Worm (Caenorhabditis elegans) whole organism, young adult: ENCODE measurements around the gene Y44A6D.1.

ENCODE experiments used
- C06A6.2 ChIP-seq: fragments of 200-800 bp; sonication (Bioruptor generic); conservative IDR thresholded peaks from 2 replicates; pipeline ENCODE4 v1.3.6; 2022; ENCODE audit warnings: missing genetic modification characterization, missing compliant biosample characterization
- C17E4.6 ChIP-seq: fragments of 200-800 bp; sonication (Bioruptor generic); IDR thresholded peaks from 2 replicates; pipeline ENCODE4 v1.3.6; 2022; ENCODE audit warnings: missing genetic modification reagents, missing genetic modification characterization, missing compliant biosample characterization
- F10E7.11 ChIP-seq: sonication (generic microtip); optimal IDR thresholded peaks from 2 replicates; lab custom pipeline; 2017; ENCODE audit warnings: mild to moderate bottlenecking, missing genetic modification characterization, moderate library complexity, missing compliant biosample characterization
- F39B2.1 ChIP-seq: fragments of 200-800 bp; sonication (Bioruptor generic); IDR thresholded peaks from 2 replicates; pipeline ENCODE4 v1.3.6; 2022; ENCODE audit warnings: missing genetic modification reagents, missing genetic modification characterization, missing compliant biosample characterization
- F52B5.7 ChIP-seq: sonication (generic microtip); optimal IDR thresholded peaks from 2 replicates; lab custom pipeline; 2016; ENCODE audit warnings: mild to moderate bottlenecking, missing genetic modification characterization, missing compliant biosample characterization
- K11D2.4 ChIP-seq: fragments of 200-800 bp; sonication (Bioruptor generic); IDR thresholded peaks from 2 replicates; pipeline ENCODE4 v1.3.6; 2022; ENCODE audit warnings: missing genetic modification reagents, missing genetic modification characterization, missing compliant biosample characterization
- T07F8.4 ChIP-seq: sonication (generic microtip); optimal IDR thresholded peaks from 2 replicates; lab custom pipeline; 2016; ENCODE audit warnings: mild to moderate bottlenecking, missing genetic modification characterization, moderate library complexity, missing compliant biosample characterization
- Y53G8AR.9 ChIP-seq: fragments of 200-800 bp; sonication (Bioruptor generic); conservative IDR thresholded peaks from 2 replicates; pipeline ENCODE4 v1.3.6; 2022; ENCODE audit warnings: missing genetic modification reagents, missing genetic modification characterization, missing compliant biosample characterization
- Y56A3A.18 ChIP-seq: fragments of 200-800 bp; sonication (Bioruptor generic); IDR thresholded peaks from 2 replicates; pipeline ENCODE4 v1.3.6; 2022; ENCODE audit warnings: missing genetic modification reagents, missing genetic modification characterization, missing compliant biosample characterization
- Y67H2A.10 ChIP-seq: fragments of 200-800 bp; sonication (Bioruptor generic); conservative IDR thresholded peaks from 2 replicates; pipeline ENCODE4 v1.3.6; 2022; ENCODE audit warnings: missing genetic modification reagents, missing genetic modification characterization, missing compliant biosample characterization
- Y95B8A.8 ChIP-seq: fragments of 200-800 bp; sonication (Bioruptor generic); IDR thresholded peaks from 2 replicates; pipeline ENCODE4 v1.3.6; 2022; ENCODE audit warnings: missing genetic modification reagents, missing genetic modification characterization, missing compliant biosample characterization
- ZK185.1 ChIP-seq: sonication (generic microtip); optimal IDR thresholded peaks from 2 replicates; lab custom pipeline; 2016; ENCODE audit warnings: mild to moderate bottlenecking, missing genetic modification characterization, missing compliant biosample characterization; ENCODE audit not compliant: poor library complexity, severe bottlenecking
- atf-7 ChIP-seq: sonication (generic microtip); optimal IDR thresholded peaks from 2 replicates; lab custom pipeline; 2017; ENCODE audit warnings: mild to moderate bottlenecking, missing genetic modification characterization, missing compliant biosample characterization
- athp-1 ChIP-seq: sonication (generic microtip); optimal IDR thresholded peaks from 2 replicates; lab custom pipeline; 2017; ENCODE audit warnings: mild to moderate bottlenecking, missing genetic modification characterization, missing compliant biosample characterization
- attf-6 ChIP-seq: fragments of 200-800 bp; sonication (Bioruptor generic); IDR thresholded peaks from 2 replicates; pipeline ENCODE4 v1.3.6; 2022; ENCODE audit warnings: missing genetic modification reagents, missing genetic modification characterization, missing compliant biosample characterization
- bed-1 ChIP-seq: fragments of 200-800 bp; sonication (Bioruptor generic); IDR thresholded peaks from 2 replicates; pipeline ENCODE4 v1.3.6; 2022; ENCODE audit warnings: missing genetic modification reagents, missing genetic modification characterization, missing compliant biosample characterization
- ccch-3 ChIP-seq: fragments of 200-800 bp; sonication (Bioruptor generic); optimal IDR thresholded peaks from 2 replicates; lab custom pipeline; 2018; ENCODE audit warnings: mild to moderate bottlenecking, missing genetic modification characterization, missing compliant biosample characterization
- ceh-40 ChIP-seq: fragments of 200-800 bp; sonication (Bioruptor generic); IDR thresholded peaks from 2 replicates; pipeline ENCODE4 v1.3.6; 2022; ENCODE audit warnings: missing genetic modification characterization, missing compliant biosample characterization
- ceh-58 ChIP-seq: fragments of 200-800 bp; sonication (Bioruptor generic); IDR thresholded peaks from 2 replicates; pipeline ENCODE4 v1.3.6; 2022; ENCODE audit warnings: missing genetic modification characterization, missing compliant biosample characterization
- dpff-1 ChIP-seq: sonication (generic microtip); optimal IDR thresholded peaks from 2 replicates; lab custom pipeline; 2017; ENCODE audit warnings: mild to moderate bottlenecking, missing genetic modification characterization, missing compliant biosample characterization
- egl-44 ChIP-seq: fragments of 200-800 bp; sonication (Bioruptor generic); IDR thresholded peaks from 2 replicates; pipeline ENCODE4 v1.3.6; 2022; ENCODE audit warnings: missing genetic modification reagents, missing genetic modification characterization, missing compliant biosample characterization
- ekl-4 ChIP-seq: fragments of 200-800 bp; sonication (Bioruptor generic); IDR thresholded peaks from 2 replicates; pipeline ENCODE4 v1.3.6; 2022; ENCODE audit warnings: missing genetic modification reagents, missing genetic modification characterization, missing compliant biosample characterization
- hlh-26 ChIP-seq: fragments of 200-800 bp; sonication (Bioruptor generic); conservative IDR thresholded peaks from 2 replicates; pipeline ENCODE4 v1.3.6; 2022; ENCODE audit warnings: missing genetic modification reagents, missing genetic modification characterization, missing compliant biosample characterization
- hsf-1 ChIP-seq: fragments of 200-800 bp; sonication (Bioruptor generic); IDR thresholded peaks from 2 replicates; pipeline ENCODE4 v1.3.6; 2022; ENCODE audit warnings: missing genetic modification reagents, missing genetic modification characterization, missing compliant biosample characterization
- lag-1 ChIP-seq: fragments of 200-800 bp; sonication (Bioruptor generic); IDR thresholded peaks from 2 replicates; pipeline ENCODE4 v1.3.6; 2022; ENCODE audit warnings: missing genetic modification reagents, missing genetic modification characterization, missing compliant biosample characterization
- let-526 ChIP-seq: fragments of 200-800 bp; sonication (Bioruptor generic); IDR thresholded peaks from 2 replicates; pipeline ENCODE4 v1.3.6; 2022; ENCODE audit warnings: missing genetic modification reagents, missing genetic modification characterization, missing compliant biosample characterization
- let-607 ChIP-seq, 2 experiments: fragments of 200-800 bp in 1 of 2; sonication (Bioruptor generic) in 1 of 2; sonication (generic microtip) in 1 of 2; optimal IDR thresholded peaks; 2 replicates each; lab custom pipeline; 2016 to 2018; ENCODE audit warnings: mild to moderate bottlenecking in 2 of 2, missing compliant biosample characterization in 2 of 2, missing genetic modification characterization in 2 of 2, moderate library complexity in 2 of 2, missing genotype in 1 of 2
- lin-35 ChIP-seq, 3 experiments: fragments of 150-350 bp in 2 of 3; sonication (generic microtip) in 1 of 3; optimal IDR thresholded peaks; 2 replicates each; lab custom pipeline; 2014 to 2018; ENCODE audit warnings: missing biosample characterization in 3 of 3, missing genetic modification characterization in 3 of 3, missing genetic modification reagents in 3 of 3
- lin-40 ChIP-seq: sonication (generic microtip); optimal IDR thresholded peaks from 2 replicates; lab custom pipeline; 2016; ENCODE audit warnings: missing genetic modification characterization, mild to moderate bottlenecking, missing compliant biosample characterization, missing genotype, missing genetic modification reagents
- lsy-27 ChIP-seq: sonication (generic microtip); optimal IDR thresholded peaks from 2 replicates; lab custom pipeline; 2017; ENCODE audit warnings: missing genetic modification characterization, mild to moderate bottlenecking, missing compliant biosample characterization, antibody characterized with exemption, missing genotype, borderline replicate concordance; ENCODE audit not compliant: insufficient read depth
- nfya-1 ChIP-seq: sonication (generic microtip); optimal IDR thresholded peaks from 2 replicates; lab custom pipeline; 2017; ENCODE audit warnings: antibody characterized with exemption, missing compliant biosample characterization, missing genetic modification characterization, borderline replicate concordance; ENCODE audit not compliant: insufficient read depth
- nfya-2 ChIP-seq: fragments of 200-800 bp; sonication (Bioruptor generic); IDR thresholded peaks from 2 replicates; pipeline ENCODE4 v1.3.6; 2022; ENCODE audit warnings: missing genetic modification reagents, missing genetic modification characterization, missing compliant biosample characterization
- nhr-120 ChIP-seq: fragments of 200-800 bp; sonication (Bioruptor generic); IDR thresholded peaks from 2 replicates; pipeline ENCODE4 v1.3.6; 2022; ENCODE audit warnings: missing genetic modification characterization, missing compliant biosample characterization
- nhr-179 ChIP-seq: sonication (generic microtip); optimal IDR thresholded peaks from 2 replicates; lab custom pipeline; 2016; ENCODE audit warnings: mild to moderate bottlenecking, missing genetic modification characterization, missing compliant biosample characterization
- nhr-80 ChIP-seq: sonication (generic microtip); optimal IDR thresholded peaks from 2 replicates; lab custom pipeline; 2016; ENCODE audit warnings: missing genetic modification characterization, missing compliant biosample characterization
- nhr-90 ChIP-seq: sonication (generic microtip); optimal IDR thresholded peaks from 2 replicates; lab custom pipeline; 2016; ENCODE audit warnings: missing genotype, mild to moderate bottlenecking, missing genetic modification characterization, missing compliant biosample characterization
- pbrm-1 ChIP-seq: fragments of 200-800 bp; sonication (Bioruptor generic); IDR thresholded peaks from 2 replicates; pipeline ENCODE4 v1.3.6; 2022; ENCODE audit warnings: missing genetic modification reagents, missing genetic modification characterization, missing compliant biosample characterization
- rcor-1 ChIP-seq: fragments of 200-800 bp; sonication (Bioruptor generic); IDR thresholded peaks from 2 replicates; pipeline ENCODE4 v1.3.6; 2022; ENCODE audit warnings: missing genetic modification reagents, missing genetic modification characterization, missing compliant biosample characterization
- snpc-1.1 ChIP-seq: sonication (generic microtip); optimal IDR thresholded peaks from 2 replicates; lab custom pipeline; 2017; ENCODE audit warnings: missing genetic modification characterization, mild to moderate bottlenecking, missing compliant biosample characterization, antibody characterized with exemption, moderate library complexity, missing genotype, missing genetic modification reagents; ENCODE audit not compliant: insufficient read depth
- snpc-1.3 ChIP-seq: sonication (generic microtip); optimal IDR thresholded peaks from 2 replicates; lab custom pipeline; 2017; ENCODE audit warnings: missing genetic modification characterization, mild to moderate bottlenecking, missing compliant biosample characterization, antibody characterized with exemption, moderate library complexity, missing genotype, missing genetic modification reagents; ENCODE audit not compliant: insufficient read depth
- snpc-3.4 ChIP-seq: sonication (generic microtip); optimal IDR thresholded peaks from 2 replicates; lab custom pipeline; 2017; ENCODE audit warnings: missing genetic modification characterization, mild to moderate bottlenecking, missing compliant biosample characterization, antibody characterized with exemption, moderate library complexity, missing genotype, missing genetic modification reagents
- sptf-2 ChIP-seq: fragments of 200-800 bp; sonication (Bioruptor generic); optimal IDR thresholded peaks from 2 replicates; lab custom pipeline; 2018; ENCODE audit warnings: mild to moderate bottlenecking, missing genetic modification characterization, missing compliant biosample characterization
- tlf-1 ChIP-seq: fragments of 200-800 bp; sonication (Bioruptor generic); optimal IDR thresholded peaks from 2 replicates; lab custom pipeline; 2018; ENCODE audit warnings: mild to moderate bottlenecking, missing genetic modification characterization, missing compliant biosample characterization
- ztf-25 ChIP-seq: fragments of 200-800 bp; sonication (Bioruptor generic); IDR thresholded peaks from 2 replicates; pipeline ENCODE4 v1.3.6; 2022; ENCODE audit warnings: missing genetic modification reagents, missing genetic modification characterization, missing compliant biosample characterization
- ztf-26 ChIP-seq: sonication (generic microtip); optimal IDR thresholded peaks from 2 replicates; lab custom pipeline; 2017; ENCODE audit warnings: missing genetic modification characterization, missing compliant biosample characterization
- ztf-28 ChIP-seq: fragments of 200-800 bp; sonication (Bioruptor generic); IDR thresholded peaks from 2 replicates; pipeline ENCODE4 v1.3.6; 2022; ENCODE audit warnings: missing genetic modification reagents, missing genetic modification characterization, missing compliant biosample characterization
- ztf-6 ChIP-seq: fragments of 200-800 bp; sonication (Bioruptor generic); IDR thresholded peaks from 2 replicates; pipeline ENCODE4 v1.3.6; 2022; ENCODE audit warnings: missing genetic modification reagents, missing genetic modification characterization, missing compliant biosample characterization

Gene Y44A6D.1

DNA sequence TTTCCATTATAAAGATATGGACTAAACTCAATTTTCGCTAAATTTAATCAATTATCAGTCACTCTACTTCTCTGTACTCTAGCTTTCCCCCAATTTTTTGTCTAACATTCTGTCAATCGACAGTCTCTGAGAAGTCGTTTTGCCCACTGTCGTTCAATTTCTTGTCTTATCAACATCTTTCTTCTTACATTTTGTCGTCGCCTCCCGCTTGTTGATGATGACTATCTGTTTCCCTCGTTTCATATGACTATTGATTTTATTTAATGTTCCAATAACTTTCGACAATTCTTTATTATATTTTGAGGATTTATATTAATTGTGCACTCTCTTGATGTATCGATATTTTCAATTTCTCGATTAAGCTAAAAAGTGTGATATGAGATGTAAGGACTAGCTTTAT is 10.9 kb downstream of the Y44A6D.1 start:
- TF ChIP-seq nhr-80 (tag; lab: Kevin White, UChicago) (peak; percentile 20), ceh-58 (GFP tag; lab: Robert Waterston, UW) (no peak), Y53G8AR.9 (GFP tag; lab: Robert Waterston, UW) (no peak), Y56A3A.18 (GFP tag; lab: Robert Waterston, UW) (no peak), atf-7 (tag; lab: Kevin White, UChicago) (no peak), C06A6.2 (GFP tag; lab: Robert Waterston, UW) (no peak), Y95B8A.8 (GFP tag; lab: Robert Waterston, UW) (no peak), bed-1 (GFP tag; lab: Robert Waterston, UW) (no peak), ceh-40 (GFP tag; lab: Robert Waterston, UW) (no peak), Y67H2A.10 (GFP tag; lab: Robert Waterston, UW) (no peak), let-607 (tag; optimal IDR thresholded peaks at IDR 0.05; lab: Kevin White, UChicago) (no peak), egl-44 (0 out of 2 replicates have a peak, but pooled peaks have one; percentile 28), let-526 (no peak), attf-6 (GFP tag; lab: Robert Waterston, UW) (no peak), ZK185.1 (tag; lab: Kevin White, UChicago) (no peak)

DNA sequence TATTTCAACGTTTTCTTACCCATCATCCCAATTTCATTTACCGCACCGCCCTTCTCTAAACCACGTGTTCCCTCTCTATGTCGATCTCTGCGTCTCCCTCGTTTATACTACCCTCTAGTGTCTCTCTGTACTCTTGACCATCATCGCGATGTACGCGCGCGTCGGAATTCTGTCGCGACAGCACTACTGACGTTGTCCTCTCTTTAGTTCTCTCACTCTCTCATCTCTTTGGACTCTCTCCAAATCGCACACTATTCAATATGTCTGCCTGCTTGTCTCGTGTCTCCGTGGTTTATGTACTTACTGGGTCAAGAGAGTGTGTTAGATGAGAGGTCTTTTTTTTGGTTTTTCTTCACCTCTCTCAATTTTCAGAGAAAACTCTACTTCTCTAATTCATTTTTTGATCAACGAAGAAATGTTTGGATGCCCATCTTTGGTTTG is 11.6 kb downstream of the Y44A6D.1 start:
- no peak for TF ChIP-seq C17E4.6 (GFP tag; lab: Robert Waterston, UW)
- peak; percentile 77 for TF ChIP-seq F52B5.7 (tag; lab: Kevin White, UChicago)
- TF ChIP-seq hlh-26 (GFP tag; lab: Robert Waterston, UW), result no peak
- TF ChIP-seq rcor-1, result peak; percentile 74
- peak; percentile 3 for TF ChIP-seq athp-1 (tag; lab: Kevin White, UChicago)
- TF ChIP-seq lsy-27 (tag; lab: Kevin White, UChicago), result no peak
- peak in 1 of 3 experiments; percentile 87 for TF ChIP-seq lin-35 (GFP tag; optimal IDR thresholded peaks at IDR 0.05; lab: Kevin White, UChicago)
- peak; percentile 79 for TF ChIP-seq tlf-1 (GFP tag; lab: Kevin White, UChicago)
- no peak for TF ChIP-seq ztf-28 (GFP tag; lab: Robert Waterston, UW)
- no peak for TF ChIP-seq snpc-1.1 (tag; lab: Kevin White, UChicago)
- no peak for TF ChIP-seq F10E7.11 (tag; lab: Kevin White, UChicago)
- TF ChIP-seq hsf-1 (GFP tag; lab: Robert Waterston, UW), result no peak
- no peak for TF ChIP-seq F39B2.1 (GFP tag; lab: Robert Waterston, UW)
- TF ChIP-seq nhr-179 (tag; lab: Kevin White, UChicago), result no peak
- peak; percentile 55 for TF ChIP-seq nhr-90 (tag; lab: Kevin White, UChicago)
- no peak for TF ChIP-seq sptf-2 (GFP tag; lab: Kevin White, UChicago)
- 0 out of 2 replicates have a peak, but pooled peaks have one; percentile 64 for TF ChIP-seq ztf-6
- TF ChIP-seq ztf-26 (tag; lab: Kevin White, UChicago), result peak; percentile 84
- peak; percentile 87 for TF ChIP-seq K11D2.4
- TF ChIP-seq lin-40 (tag; lab: Kevin White, UChicago), result peak; percentile 96
- TF ChIP-seq T07F8.4, result no peak
- no peak for TF ChIP-seq ccch-3
- TF ChIP-seq ekl-4 (GFP tag; lab: Robert Waterston, UW), result peak; percentile 82
- TF ChIP-seq lag-1, result no peak
- TF ChIP-seq pbrm-1, result peak; percentile 92
- no peak for TF ChIP-seq nhr-120 (GFP tag; lab: Robert Waterston, UW)
- peak; percentile 37; the same call in 1 of the 2 replicates for TF ChIP-seq Y67H2A.10 (GFP tag; lab: Robert Waterston, UW)
- no peak for TF ChIP-seq dpff-1
- peak; percentile 48 for TF ChIP-seq snpc-1.3 (tag; lab: Kevin White, UChicago)
- TF ChIP-seq nfya-1 (tag; lab: Kevin White, UChicago), result no peak
- no peak for TF ChIP-seq ztf-25 (GFP tag; lab: Robert Waterston, UW)
- no peak for TF ChIP-seq snpc-3.4
- no peak for TF ChIP-seq nfya-2 (GFP tag; lab: Robert Waterston, UW)
